Worm (Caenorhabditis elegans) whole organism, early embryonic: Measurements from ENCODE around the gene zipt-2.1.

Source experiments
- B0310.2 ChIP-seq: sonication (generic microtip); optimal IDR thresholded peaks from 2 replicates; lab custom pipeline; 2016; ENCODE audit warnings: mild to moderate bottlenecking, missing genetic modification characterization, missing compliant biosample characterization
- F13C5.2 ChIP-seq: sonication (generic microtip); optimal IDR thresholded peaks from 2 replicates; lab custom pipeline; 2017; ENCODE audit warnings: mild to moderate bottlenecking, missing genetic modification characterization, inconsistent platforms, missing compliant biosample characterization
- aly-1 ChIP-seq: sonication (generic microtip); optimal IDR thresholded peaks from 2 replicates; lab custom pipeline; 2016; ENCODE audit warnings: missing genetic modification characterization, missing compliant biosample characterization
- ama-1 ChIP-seq: fragments of 150-350 bp; optimal IDR thresholded peaks from 2 replicates; lab custom pipeline; 2014
- ceh-13 ChIP-seq: fragments of 200-800 bp; sonication (Bioruptor generic); optimal IDR thresholded peaks from 2 replicates; lab custom pipeline; 2018; ENCODE audit warnings: mild to moderate bottlenecking, missing genetic modification characterization, missing compliant biosample characterization
- ceh-36 ChIP-seq: sonication (generic microtip); optimal IDR thresholded peaks from 2 replicates; lab custom pipeline; 2016; ENCODE audit warnings: missing genetic modification characterization, inconsistent platforms, missing compliant biosample characterization
- ets-7 ChIP-seq: sonication (generic microtip); optimal IDR thresholded peaks from 2 replicates; lab custom pipeline; 2016; ENCODE audit warnings: missing genotype, missing genetic modification characterization, missing compliant biosample characterization
- flt-1 ChIP-seq: fragments of 200-800 bp; sonication (Bioruptor generic); IDR thresholded peaks from 2 replicates; pipeline ENCODE4 v1.3.6; 2022; ENCODE audit warnings: missing genetic modification characterization, missing compliant biosample characterization
- hmbx-1 ChIP-seq: sonication (generic microtip); optimal IDR thresholded peaks from 2 replicates; lab custom pipeline; 2016; ENCODE audit warnings: mild to moderate bottlenecking, missing genetic modification characterization, missing compliant biosample characterization
- hmg-4 ChIP-seq: fragments of 200-800 bp; sonication (Bioruptor generic); optimal IDR thresholded peaks from 2 replicates; lab custom pipeline; 2018; ENCODE audit warnings: mild to moderate bottlenecking, missing genetic modification characterization, missing compliant biosample characterization
- hnd-1 ChIP-seq: sonication (generic microtip); optimal IDR thresholded peaks from 2 replicates; lab custom pipeline; 2016; ENCODE audit warnings: missing genetic modification characterization, missing compliant biosample characterization
- pes-1 ChIP-seq: fragments of 200-800 bp; sonication (Bioruptor generic); IDR thresholded peaks from 2 replicates; pipeline ENCODE4 v1.3.6; 2022; ENCODE audit warnings: missing genetic modification reagents, missing genetic modification characterization, missing compliant biosample characterization
- scrt-1 ChIP-seq: fragments of 200-800 bp; sonication (Bioruptor generic); IDR thresholded peaks from 2 replicates; pipeline ENCODE4 v1.3.6; 2022; ENCODE audit warnings: missing genetic modification characterization, missing compliant biosample characterization
- sea-1 ChIP-seq: fragments of 200-800 bp; sonication (Bioruptor generic); conservative IDR thresholded peaks from 2 replicates; pipeline ENCODE4 v1.3.6; 2022; ENCODE audit warnings: missing genetic modification characterization, missing compliant biosample characterization
- tbx-11 ChIP-seq: fragments of 200-800 bp; sonication (Bioruptor generic); IDR thresholded peaks from 2 replicates; pipeline ENCODE4 v1.3.6; 2022; ENCODE audit warnings: missing genetic modification characterization, missing compliant biosample characterization
- tbx-37 ChIP-seq: fragments of 200-800 bp; sonication (Bioruptor generic); conservative IDR thresholded peaks from 2 replicates; pipeline ENCODE4 v1.3.6; 2022; ENCODE audit warnings: missing genetic modification reagents, missing genetic modification characterization, missing compliant biosample characterization
- tra-4 ChIP-seq: sonication (generic microtip); optimal IDR thresholded peaks from 2 replicates; lab custom pipeline; 2017; ENCODE audit warnings: missing genetic modification characterization, missing compliant biosample characterization

Gene zipt-2.1

DNA sequence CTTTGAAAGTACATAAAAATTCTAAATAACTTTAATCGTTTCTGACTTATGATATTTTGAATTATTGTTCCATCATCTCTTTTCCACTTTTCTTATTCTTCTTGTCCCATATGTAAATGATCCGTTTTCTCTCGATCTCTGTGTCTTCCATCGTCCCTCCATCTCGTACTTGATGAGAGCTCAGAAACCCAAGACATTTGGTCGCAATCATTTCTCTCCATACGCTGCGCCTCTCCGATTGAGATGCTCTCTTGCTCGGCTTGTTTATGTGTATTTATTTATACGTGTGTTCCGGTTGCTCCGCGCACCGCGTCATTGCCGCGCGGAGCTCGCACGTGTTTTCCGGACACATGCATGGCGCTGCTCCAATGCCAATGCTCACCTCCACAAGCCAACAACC, 11.9 kb downstream of the zipt-2.1 start:
- TF ChIP-seq scrt-1 (GFP tag; lab: Robert Waterston, UW): no peak
- no peak for TF ChIP-seq ceh-13 (GFP tag; lab: Kevin White, UChicago)
- no peak for TF ChIP-seq sea-1 (GFP tag; lab: Robert Waterston, UW)
- TF ChIP-seq pes-1 (GFP tag; lab: Robert Waterston, UW): no peak
- TF ChIP-seq B0310.2: no peak
- no peak for TF ChIP-seq tbx-37
- TF ChIP-seq hmg-4 (GFP tag; lab: Kevin White, UChicago): no peak
- TF ChIP-seq tra-4: no peak
- TF ChIP-seq hnd-1: no peak

DNA sequence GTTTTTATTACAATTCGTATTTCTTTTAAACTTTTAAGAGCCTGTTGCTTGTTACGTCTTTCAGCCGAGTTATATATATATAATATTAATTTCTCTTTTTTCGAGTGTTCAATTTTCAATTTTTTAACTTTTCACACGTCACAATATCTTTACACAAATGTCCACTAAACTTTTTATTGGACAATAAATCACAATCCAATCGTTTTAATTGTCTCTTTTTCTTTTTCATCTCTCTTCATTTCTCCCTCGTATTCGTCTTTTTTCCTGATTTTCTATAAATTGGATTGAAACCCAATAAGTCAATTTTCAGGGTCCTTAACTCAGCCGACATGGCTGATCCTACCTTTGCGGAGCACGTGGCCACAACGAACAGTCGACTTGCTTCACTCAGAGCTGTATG, 12.6 kb downstream of the zipt-2.1 start, which contains the start of gene miz-1:
Gene miz-1, plus strand, starts transcription at position 301 of the 400 bp plus-strand sequence.
- TF ChIP-seq flt-1 (no peak), ama-1 (lab: Kevin White, UChicago) (no peak), aly-1 (tag; lab: Kevin White, UChicago) (no peak), hmbx-1 (tag; lab: Kevin White, UChicago) (no peak), pes-1 (GFP tag; lab: Robert Waterston, UW) (no peak), tra-4 (no peak), B0310.2 (no peak)

DNA sequence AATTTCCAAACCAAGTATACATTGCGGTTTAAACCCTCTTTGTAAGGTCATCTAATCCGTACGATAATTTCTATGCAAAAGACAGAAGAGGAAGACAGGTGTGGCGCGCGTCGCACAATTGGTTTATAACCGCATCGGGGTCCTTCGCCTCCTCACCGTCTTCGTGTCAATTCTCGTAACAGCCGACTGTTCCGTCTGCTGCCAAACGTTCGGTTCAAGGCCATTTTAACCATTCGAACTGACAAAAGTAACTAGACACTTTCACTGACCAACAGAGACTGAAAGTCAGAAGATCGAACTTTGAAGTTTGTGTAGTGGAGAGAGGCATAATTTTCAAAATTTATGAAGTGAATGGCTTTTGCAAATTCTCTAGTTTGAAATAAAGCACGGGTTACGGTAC, 16.5 kb downstream of the zipt-2.1 start:
- TF ChIP-seq aly-1 (tag; lab: Kevin White, UChicago): no peak
- no peak for TF ChIP-seq hmbx-1 (tag; lab: Kevin White, UChicago)
- no peak for TF ChIP-seq pes-1 (GFP tag; lab: Robert Waterston, UW)

DNA sequence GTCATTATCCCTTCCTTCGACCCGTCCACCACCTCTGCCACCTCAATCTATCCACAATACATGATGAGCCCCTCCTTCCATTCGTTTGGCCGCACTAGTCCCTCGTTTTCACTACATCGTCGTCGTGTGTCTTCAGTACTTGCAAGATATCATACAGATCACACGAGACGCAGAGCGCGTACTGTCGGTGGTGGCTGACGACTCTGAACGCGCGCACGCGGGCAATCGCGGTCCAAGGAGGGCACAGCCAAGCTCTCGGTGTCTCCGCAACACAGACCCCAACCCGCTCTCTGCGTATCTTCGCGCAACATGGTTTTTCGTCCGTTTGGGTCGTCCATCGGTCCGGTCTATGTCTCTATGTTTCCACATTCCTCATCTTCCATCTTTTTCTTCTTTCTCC, 17.6 kb downstream of the zipt-2.1 start:
- TF ChIP-seq flt-1: no peak; the same call in 1 of the 2 replicates
- TF ChIP-seq aly-1 (tag; lab: Kevin White, UChicago): peak; percentile 68
- peak; percentile 21 for TF ChIP-seq ceh-36
- TF ChIP-seq ceh-13 (GFP tag; lab: Kevin White, UChicago): no peak
- TF ChIP-seq F13C5.2: peak; percentile 44
- TF ChIP-seq hmg-4 (GFP tag; lab: Kevin White, UChicago): peak; percentile 94
- peak; percentile 8; the same call in 1 of the 2 replicates for TF ChIP-seq scrt-1 (GFP tag; lab: Robert Waterston, UW)
- TF ChIP-seq B0310.2: peak; percentile 0

DNA sequence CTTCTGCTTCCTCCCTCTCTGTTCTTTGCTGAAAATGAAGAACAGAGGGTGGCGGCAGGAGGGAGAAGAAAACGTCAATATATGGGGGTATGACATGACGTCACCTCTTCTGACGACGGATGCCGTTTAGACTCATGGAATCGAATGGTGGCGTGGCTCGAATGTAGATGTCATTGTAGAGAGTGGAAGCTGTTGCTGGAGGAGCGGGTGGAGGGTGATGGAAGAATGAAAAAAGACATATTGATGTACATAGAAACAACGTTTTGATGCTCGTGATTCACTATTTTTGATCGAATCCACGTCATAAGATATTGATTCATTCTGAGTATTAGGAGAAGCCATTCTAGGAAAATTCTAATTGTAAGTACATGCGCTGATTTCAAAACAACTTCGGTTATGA, 19.6 kb downstream of the zipt-2.1 start:
- TF ChIP-seq hmbx-1 (tag; lab: Kevin White, UChicago): no peak
- TF ChIP-seq tbx-11 (GFP tag; lab: Robert Waterston, UW): no peak
- TF ChIP-seq F13C5.2: no peak
- no peak for TF ChIP-seq hmg-4 (GFP tag; lab: Kevin White, UChicago)
- TF ChIP-seq aly-1 (tag; lab: Kevin White, UChicago): no peak
- no peak for TF ChIP-seq scrt-1 (GFP tag; lab: Robert Waterston, UW)
- TF ChIP-seq pes-1 (GFP tag; lab: Robert Waterston, UW): no peak
- TF ChIP-seq sea-1 (GFP tag; lab: Robert Waterston, UW): no peak
- TF ChIP-seq tbx-37: no peak
- no peak for TF ChIP-seq ceh-36
- no peak for TF ChIP-seq ceh-13 (GFP tag; lab: Kevin White, UChicago)
- TF ChIP-seq tra-4: no peak
- TF ChIP-seq ama-1 (lab: Kevin White, UChicago): no peak
- no peak for TF ChIP-seq hnd-1

DNA sequence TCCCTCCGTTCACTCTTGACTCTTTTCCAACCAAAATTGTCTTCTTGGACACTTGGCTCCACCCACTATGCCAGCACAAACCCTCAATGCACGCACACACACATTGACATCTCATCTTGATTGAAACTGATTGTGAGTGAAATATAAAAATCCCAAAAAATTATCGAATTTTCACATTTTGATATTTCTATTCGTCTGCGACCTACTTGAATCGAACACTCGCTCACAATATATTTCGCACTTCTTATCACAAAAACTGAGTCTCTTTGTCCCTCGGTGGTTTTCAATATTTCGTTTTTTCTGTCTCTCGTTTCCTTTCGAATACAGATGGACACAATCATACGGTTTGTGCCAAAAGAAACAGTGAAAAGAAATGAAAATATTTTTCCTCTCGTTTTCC, 20.7 kb downstream of the zipt-2.1 start:
- TF ChIP-seq hnd-1 (no peak), pes-1 (GFP tag; lab: Robert Waterston, UW) (no peak), scrt-1 (GFP tag; lab: Robert Waterston, UW) (no peak), hmg-4 (GFP tag; lab: Kevin White, UChicago) (no peak), aly-1 (tag; lab: Kevin White, UChicago) (no peak), ceh-13 (GFP tag; lab: Kevin White, UChicago) (no peak), tra-4 (no peak), F13C5.2 (no peak), ceh-36 (no peak), sea-1 (GFP tag; lab: Robert Waterston, UW) (no peak)

DNA sequence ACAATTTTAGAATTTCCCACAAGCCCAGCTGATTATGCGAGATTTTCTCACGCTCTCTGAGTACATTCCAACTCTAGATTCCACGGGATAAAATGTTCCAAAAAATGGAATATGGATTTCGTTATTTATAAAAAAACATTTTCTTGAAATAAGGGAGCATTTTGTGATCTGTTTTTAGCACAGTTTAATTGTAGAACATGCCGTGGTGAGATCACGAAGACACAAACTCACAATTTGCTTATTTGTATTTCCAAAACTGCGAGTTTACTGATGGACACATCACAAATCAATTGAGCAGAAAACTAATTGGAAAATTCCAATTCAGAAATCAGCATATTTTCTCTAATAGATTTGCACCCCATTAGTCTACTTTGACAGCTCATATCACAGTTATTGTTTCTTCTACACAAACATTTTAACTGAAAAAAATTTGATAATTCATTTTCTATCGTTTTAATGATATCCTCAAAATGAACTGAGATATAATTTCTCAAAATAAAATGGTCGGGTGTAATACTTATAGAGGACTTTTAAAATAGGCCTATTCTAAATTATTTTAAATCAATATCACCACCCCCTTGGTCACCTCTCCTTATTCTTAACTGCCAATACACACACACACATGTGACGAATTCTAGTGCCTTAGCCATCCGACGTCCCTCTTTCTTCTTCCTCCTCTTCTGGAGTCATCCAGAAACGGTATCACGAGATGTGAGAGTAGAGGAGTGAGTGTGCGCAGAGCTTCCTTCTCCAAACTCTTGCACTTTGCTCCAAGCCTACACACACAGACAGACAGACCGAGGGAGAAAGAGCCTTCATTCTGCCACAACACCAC, 21.6 kb downstream of the zipt-2.1 start:
- no peak for TF ChIP-seq hnd-1
- no peak for TF ChIP-seq tbx-11 (GFP tag; lab: Robert Waterston, UW)
- TF ChIP-seq aly-1 (tag; lab: Kevin White, UChicago): peak; percentile 46

DNA sequence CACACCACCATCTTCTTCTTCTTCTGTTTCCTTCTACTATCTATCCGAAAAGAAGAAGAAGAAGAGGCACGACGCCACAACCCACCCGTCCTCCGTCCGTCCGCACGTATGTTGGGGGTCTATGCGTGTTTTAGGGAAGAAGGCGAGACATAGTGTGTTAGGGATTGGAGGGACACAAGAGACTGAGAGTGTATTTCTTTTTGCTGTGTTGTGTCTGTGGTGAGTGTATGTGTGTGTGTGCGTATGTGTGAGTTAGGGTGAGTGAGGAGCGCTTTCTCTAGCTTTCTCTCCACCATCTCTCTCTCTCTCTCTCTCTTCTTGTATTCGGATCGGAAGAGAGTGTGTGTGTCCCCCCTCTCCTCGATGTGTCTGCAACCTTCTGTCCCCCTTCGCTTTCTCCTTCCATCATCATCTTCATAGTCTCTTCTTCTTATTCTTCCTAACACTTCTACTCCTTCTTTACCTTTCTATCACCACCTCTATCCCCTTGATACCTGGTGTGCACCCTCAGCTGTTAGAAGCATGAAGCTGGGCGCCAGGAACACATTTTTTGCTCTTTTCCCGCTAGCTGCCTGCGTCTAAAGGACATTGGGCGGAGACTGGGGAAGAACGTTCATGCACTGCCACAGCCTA, 22.3 kb downstream of the zipt-2.1 start:
- 0 out of 2 replicates have a peak, but pooled peaks have one; percentile 12 for TF ChIP-seq tbx-37
- TF ChIP-seq hnd-1: no peak
- no peak for TF ChIP-seq ceh-13 (GFP tag; lab: Kevin White, UChicago)
- no peak for TF ChIP-seq tra-4
- peak; percentile 82 for TF ChIP-seq F13C5.2
- peak; percentile 49; the same call in 1 of the 2 replicates for TF ChIP-seq sea-1 (GFP tag; lab: Robert Waterston, UW)
- TF ChIP-seq ceh-36: no peak
- no peak for TF ChIP-seq B0310.2
- peak; percentile 2; the same call in 1 of the 2 replicates for TF ChIP-seq flt-1
- TF ChIP-seq hmbx-1 (tag; lab: Kevin White, UChicago): no peak
- TF ChIP-seq tbx-11 (GFP tag; lab: Robert Waterston, UW): no peak; the same call in 1 of the 2 replicates
- TF ChIP-seq scrt-1 (GFP tag; lab: Robert Waterston, UW): 0 out of 2 replicates have a peak, but pooled peaks have one; percentile 46
- TF ChIP-seq ama-1 (lab: Kevin White, UChicago): peak; percentile 43
- TF ChIP-seq aly-1 (tag; lab: Kevin White, UChicago): no peak
- TF ChIP-seq hmg-4 (GFP tag; lab: Kevin White, UChicago): peak; percentile 95
- no peak for TF ChIP-seq pes-1 (GFP tag; lab: Robert Waterston, UW)
- peak; percentile 46 for TF ChIP-seq ets-7
